Fruit fly (Drosophila melanogaster): ENCODE measurements around the gene Ptp61F.
A peak's percentile ranks its signal among the peaks of the same experiment; 100 is the strongest.

Ptp61F gene

dm6 chr3L:1502086-1502893 is 27.2 kb upstream of the Ptp61F start, which contains the start of the genes hfp and Psa:
Gene hfp (minus strand): TSS chr3L:1502590.
Gene Psa (plus strand): TSS chr3L:1502843.
- TF ChIP-seq Sin3A (optimal IDR thresholded peaks at IDR 0.05) (peak; percentile 6), ro (GFP tag; IDR thresholded peaks at IDR 0.05) (no peak), CG10267 (tag; optimal IDR thresholded peaks at IDR 0.05) (peak; percentile 40), YL-1 (GFP tag; optimal IDR thresholded peaks at IDR 0.05) (peak; percentile 89), CG7963 (GFP tag; IDR thresholded peaks at IDR 0.05; ENCODE audit: partially characterized antibody) (peak; percentile 76), CG34376 (GFP tag; optimal IDR thresholded peaks at IDR 0.05) (peak; percentile 35), amos (GFP tag; IDR thresholded peaks at IDR 0.05; ENCODE audit: partially characterized antibody) (peak; percentile 72; the same call in 1 of the 2 replicates), CG10543 (GFP tag; optimal IDR thresholded peaks at IDR 0.05) (no peak), peb (GFP tag; IDR thresholded peaks at IDR 0.05) (no peak), CG14667 (GFP tag; IDR thresholded peaks at IDR 0.05) (no peak), crol (GFP tag; IDR thresholded peaks at IDR 0.05) (peak; percentile 69), rib (GFP tag; IDR thresholded peaks at IDR 0.05) (0 out of 2 replicates have a peak, but pooled peaks have one; percentile 9), Poxn (GFP tag; IDR thresholded peaks at IDR 0.05) (no peak), inv (GFP tag; IDR thresholded peaks at IDR 0.05; ENCODE audit: partially characterized antibody) (peak; percentile 35; the same call in 1 of the 2 replicates), tna (GFP tag; IDR thresholded peaks at IDR 0.05; ENCODE audit: partially characterized antibody) (peak; percentile 78), vnd (GFP tag; IDR thresholded peaks at IDR 0.05; ENCODE audit: partially characterized antibody) (peak; percentile 66), pzg (GFP tag; optimal IDR thresholded peaks at IDR 0.05) (peak; percentile 83), NC2β (GFP tag; optimal IDR thresholded peaks at IDR 0.05) (peak; percentile 7), CG13287 (GFP tag; IDR thresholded peaks at IDR 0.05; ENCODE audit: partially characterized antibody) (peak; percentile 84), hbn (GFP tag; IDR thresholded peaks at IDR 0.05; ENCODE audit: partially characterized antibody) (peak; percentile 60), so (GFP tag; IDR thresholded peaks at IDR 0.05) (0 out of 3 replicates have a peak, but pooled peaks have one; percentile 37), nerfin-2 (GFP tag; IDR thresholded peaks at IDR 0.05; ENCODE audit: partially characterized antibody) (peak; percentile 60; the same call in 1 of the 2 replicates), Atf6 (GFP tag; IDR thresholded peaks at IDR 0.05) (no peak), Pdp1 (GFP tag; optimal IDR thresholded peaks at IDR 0.05) (peak in 1 of 2 experiments; percentile 56), unc-4 (GFP tag; IDR thresholded peaks at IDR 0.05; ENCODE audit: partially characterized antibody) (peak; percentile 62), HLH4C (GFP tag; IDR thresholded peaks at IDR 0.05; ENCODE audit: partially characterized antibody) (peak; percentile 91), knrl (GFP tag; IDR thresholded peaks at IDR 0.05; ENCODE audit: partially characterized antibody) (peak; percentile 51; the same call in 1 of the 3 replicates), phol (tag; optimal IDR thresholded peaks at IDR 0.05) (peak; percentile 91), Nf-YC (tag; optimal IDR thresholded peaks at IDR 0.05) (no peak), MBD-R2 (GFP tag; IDR thresholded peaks at IDR 0.05) (peak; percentile 37; the same call in 1 of the 2 replicates), CG12744 (GFP tag; optimal IDR thresholded peaks at IDR 0.05) (no peak), Dad (GFP tag; optimal IDR thresholded peaks at IDR 0.05) (no peak), CG8765 (GFP tag; IDR thresholded peaks at IDR 0.05) (no peak), CG17829 (tag; optimal IDR thresholded peaks at IDR 0.05) (peak; percentile 32), MESR4 (GFP tag; optimal IDR thresholded peaks at IDR 0.05) (peak; percentile 86), Camta (GFP tag; optimal IDR thresholded peaks at IDR 0.05) (no peak), Fer2 (tag; optimal IDR thresholded peaks at IDR 0.05) (no peak), CG9797 (GFP tag; optimal IDR thresholded peaks at IDR 0.05) (peak; percentile 25), Dll (GFP tag; IDR thresholded peaks at IDR 0.05; ENCODE audit: partially characterized antibody) (peak; percentile 73), sna (GFP tag; IDR thresholded peaks at IDR 0.05; ENCODE audit: partially characterized antibody) (peak; percentile 57), CG14710 (tag; optimal IDR thresholded peaks at IDR 0.05) (peak; percentile 27), ato (GFP tag; IDR thresholded peaks at IDR 0.05; ENCODE audit: partially characterized antibody) (peak; percentile 78), B-H2 (GFP tag; optimal IDR thresholded peaks at IDR 0.05) (peak; percentile 2), CG14860 (GFP tag; IDR thresholded peaks at IDR 0.05; ENCODE audit: partially characterized antibody) (peak; percentile 73; the same call in 2 of the 3 replicates), slp2 (GFP tag; optimal IDR thresholded peaks at IDR 0.05) (no peak), E2f2 (GFP tag; IDR thresholded peaks at IDR 0.05) (peak; percentile 83)

Measured in whole organism, embryonic.